Fruit fly (Drosophila melanogaster) whole organism, embryonic: Measurements from ENCODE around the gene Gr93d.

Source experiments
- ATbp ChIP-seq: fragments of 200-800 bp; sonication (Bioruptor generic); optimal IDR thresholded peaks from 2 replicates; lab custom pipeline; 2017; ENCODE audit warnings: missing biosample characterization, mild to moderate bottlenecking, missing genetic modification characterization, missing genetic modification reagents
- Ada2b ChIP-seq: fragments of 200-800 bp; sonication (Bioruptor generic); IDR thresholded peaks from 2 replicates; pipeline ENCODE4 v1.3.6; 2022; ENCODE audit warnings: missing biosample characterization, missing genetic modification characterization
- Antp ChIP-seq: fragments of 200-800 bp; sonication (Bioruptor generic); optimal IDR thresholded peaks from 3 replicates; lab custom pipeline; 2016; ENCODE audit warnings: missing biosample characterization, missing genetic modification characterization
- Bteb2 ChIP-seq: fragments of 200-800 bp; sonication (Bioruptor generic); optimal IDR thresholded peaks from 2 replicates; lab custom pipeline; 2016; ENCODE audit warnings: missing biosample characterization, missing genetic modification characterization
- CG10565 ChIP-seq: fragments of 200-800 bp; sonication (Bioruptor generic); optimal IDR thresholded peaks from 3 replicates; lab custom pipeline; 2016; ENCODE audit warnings: missing biosample characterization, mild to moderate bottlenecking, missing genetic modification characterization
- CG11398 ChIP-seq: fragments of 200-800 bp; sonication (Bioruptor generic); optimal IDR thresholded peaks from 2 replicates; lab custom pipeline; 2016; ENCODE audit warnings: missing biosample characterization, missing genetic modification characterization
- CG11696 ChIP-seq: fragments of 200-800 bp; sonication (Bioruptor generic); IDR thresholded peaks from 2 replicates; pipeline ENCODE4 v1.3.6; 2022; ENCODE audit warnings: missing biosample characterization, missing genetic modification characterization
- CG12659 ChIP-seq: fragments of 200-800 bp; sonication (Bioruptor generic); optimal IDR thresholded peaks from 3 replicates; lab custom pipeline; 2017; ENCODE audit warnings: mild to moderate bottlenecking, missing biosample characterization, missing genetic modification reagents, missing genetic modification characterization
- CG13287 ChIP-seq: fragments of 200-800 bp; sonication (Bioruptor generic); IDR thresholded peaks from 2 replicates; pipeline ENCODE4 v1.3.6; 2022; ENCODE audit warnings: missing biosample characterization, missing genetic modification characterization; ENCODE audit not compliant: partially characterized antibody
- CG14050 ChIP-seq: fragments of 200-800 bp; sonication (Bioruptor generic); IDR thresholded peaks from 3 replicates; pipeline ENCODE4 v1.3.6; 2022; ENCODE audit warnings: missing biosample characterization, missing genetic modification characterization
- CG15269 ChIP-seq: fragments of 200-800 bp; sonication (Bioruptor generic); optimal IDR thresholded peaks from 2 replicates; lab custom pipeline; 2018; ENCODE audit warnings: missing biosample characterization, mild to moderate bottlenecking, missing genetic modification characterization, moderate library complexity
- CG1529 ChIP-seq: fragments of 200-800 bp; sonication (Bioruptor generic); optimal IDR thresholded peaks from 3 replicates; lab custom pipeline; 2018; ENCODE audit warnings: missing biosample characterization, missing genetic modification characterization
- CG15696 ChIP-seq: fragments of 200-800 bp; sonication (Bioruptor generic); optimal IDR thresholded peaks from 2 replicates; lab custom pipeline; 2019; ENCODE audit warnings: missing biosample characterization, mild to moderate bottlenecking, missing genetic modification characterization, moderate library complexity
- CG18619 ChIP-seq: fragments of 200-800 bp; sonication (Bioruptor generic); optimal IDR thresholded peaks from 3 replicates; lab custom pipeline; 2017; ENCODE audit warnings: missing biosample characterization, mild to moderate bottlenecking, missing genetic modification characterization
- CG2199 ChIP-seq: fragments of 200-800 bp; sonication (Bioruptor generic); IDR thresholded peaks from 3 replicates; pipeline ENCODE4 v1.3.6; 2022; ENCODE audit warnings: missing biosample characterization, missing genetic modification characterization
- CG31365 ChIP-seq: fragments of 200-800 bp; sonication (Bioruptor generic); optimal IDR thresholded peaks from 2 replicates; lab custom pipeline; 2018; ENCODE audit warnings: missing biosample characterization, mild to moderate bottlenecking, missing genetic modification characterization
- CG42726 ChIP-seq: fragments of 200-800 bp; sonication (Bioruptor generic); IDR thresholded peaks from 2 replicates; pipeline ENCODE4 v1.3.6; 2022; ENCODE audit warnings: missing biosample characterization, missing genetic modification characterization; ENCODE audit not compliant: partially characterized antibody
- CG4360 ChIP-seq: fragments of 200-800 bp; sonication (Bioruptor generic); IDR thresholded peaks from 2 replicates; pipeline ENCODE4 v1.3.6; 2022; ENCODE audit warnings: missing biosample characterization, missing genetic modification characterization
- CG6791 ChIP-seq: fragments of 200-800 bp; sonication (Bioruptor generic); IDR thresholded peaks from 3 replicates; pipeline ENCODE4 v1.3.6; 2022; ENCODE audit warnings: missing biosample characterization, missing genetic modification characterization; ENCODE audit not compliant: partially characterized antibody
- CG7357 ChIP-seq: fragments of 200-800 bp; sonication (Bioruptor generic); IDR thresholded peaks from 3 replicates; pipeline ENCODE4 v1.3.6; 2022; ENCODE audit warnings: missing biosample characterization, missing genetic modification characterization
- CG8089 ChIP-seq: fragments of 200-800 bp; sonication (Bioruptor generic); optimal IDR thresholded peaks from 3 replicates; lab custom pipeline; 2016; ENCODE audit warnings: missing biosample characterization, missing genetic modification characterization
- CG9727 ChIP-seq: fragments of 200-800 bp; sonication (Bioruptor generic); optimal IDR thresholded peaks from 3 replicates; lab custom pipeline; 2017; ENCODE audit warnings: missing biosample characterization, mild to moderate bottlenecking, missing genetic modification characterization
- CG9797 ChIP-seq: fragments of 200-800 bp; sonication (Bioruptor generic); optimal IDR thresholded peaks from 3 replicates; lab custom pipeline; 2018; ENCODE audit warnings: missing biosample characterization, mild to moderate bottlenecking, missing genetic modification characterization
- CHES-1-like ChIP-seq: fragments of 200-800 bp; sonication (Bioruptor generic); optimal IDR thresholded peaks from 2 replicates; lab custom pipeline; 2016; ENCODE audit warnings: missing biosample characterization, missing genetic modification characterization
- Deaf1 ChIP-seq: fragments of 200-800 bp; optimal IDR thresholded peaks from 3 replicates; lab custom pipeline; 2019; ENCODE audit warnings: missing biosample characterization, mild to moderate bottlenecking, missing genetic modification characterization, moderate library complexity
- Doc3 ChIP-seq: fragments of 200-800 bp; sonication (Bioruptor generic); IDR thresholded peaks from 3 replicates; pipeline ENCODE4 v1.3.6; 2022; ENCODE audit warnings: missing biosample characterization, missing genetic modification characterization; ENCODE audit not compliant: partially characterized antibody
- Fer1 ChIP-seq: fragments of 200-800 bp; sonication (Bioruptor generic); optimal IDR thresholded peaks from 2 replicates; lab custom pipeline; 2017; ENCODE audit warnings: missing biosample characterization, mild to moderate bottlenecking, missing genetic modification characterization
- Fer3 ChIP-seq: fragments of 200-800 bp; sonication (Bioruptor generic); optimal IDR thresholded peaks from 2 replicates; lab custom pipeline; 2018; ENCODE audit warnings: missing biosample characterization, mild to moderate bottlenecking, missing genetic modification characterization, moderate library complexity
- Hsf ChIP-seq: fragments of 200-800 bp; sonication (Bioruptor generic); optimal IDR thresholded peaks from 3 replicates; lab custom pipeline; 2016; ENCODE audit warnings: missing biosample characterization, missing genetic modification characterization
- Lhr ChIP-seq: fragments of 200-800 bp; sonication (Bioruptor generic); optimal IDR thresholded peaks from 3 replicates; lab custom pipeline; 2017; ENCODE audit warnings: mild to moderate bottlenecking, missing biosample characterization, missing genetic modification reagents, missing genetic modification characterization
- Ptx1 ChIP-seq: fragments of 200-800 bp; sonication (Bioruptor generic); IDR thresholded peaks from 2 replicates; pipeline ENCODE4 v1.3.6; 2022; ENCODE audit warnings: missing biosample characterization, missing genetic modification characterization
- Scr ChIP-seq: fragments of 200-800 bp; sonication (Bioruptor generic); IDR thresholded peaks from 2 replicates; pipeline ENCODE4 v1.3.6; 2022; ENCODE audit warnings: missing biosample characterization, missing genetic modification characterization; ENCODE audit not compliant: partially characterized antibody
- Six4 ChIP-seq: fragments of 200-800 bp; sonication (Bioruptor generic); optimal IDR thresholded peaks from 2 replicates; lab custom pipeline; 2016; ENCODE audit warnings: missing biosample characterization, missing genetic modification characterization
- TFAM ChIP-seq: fragments of 200-800 bp; sonication (Bioruptor generic); optimal IDR thresholded peaks from 2 replicates; lab custom pipeline; 2017; ENCODE audit warnings: missing biosample characterization, missing genetic modification characterization, inconsistent platforms
- ase ChIP-seq: fragments of 200-800 bp; sonication (Bioruptor generic); IDR thresholded peaks from 3 replicates; pipeline ENCODE4 v1.3.6; 2022; ENCODE audit warnings: missing biosample characterization, missing genetic modification characterization
- bcd ChIP-seq: fragments of 200-800 bp; sonication (Bioruptor generic); optimal IDR thresholded peaks from 2 replicates; lab custom pipeline; 2017; ENCODE audit warnings: missing biosample characterization, mild to moderate bottlenecking, missing genetic modification characterization
- chinmo ChIP-seq: fragments of 200-800 bp; sonication (Bioruptor generic); IDR thresholded peaks from 4 replicates; pipeline ENCODE4 v1.3.6; 2022; ENCODE audit warnings: missing biosample characterization, missing genetic modification characterization; ENCODE audit not compliant: partially characterized antibody
- dati ChIP-seq: fragments of 200-800 bp; sonication (Bioruptor generic); IDR thresholded peaks from 2 replicates; pipeline ENCODE4 v1.3.6; 2022; ENCODE audit warnings: missing biosample characterization, missing genetic modification characterization
- dm ChIP-seq: fragments of 200-800 bp; sonication (Bioruptor generic); optimal IDR thresholded peaks from 3 replicates; lab custom pipeline; 2016; ENCODE audit warnings: missing biosample characterization, missing genetic modification characterization
- dmrt11E ChIP-seq: fragments of 200-800 bp; sonication (Bioruptor generic); optimal IDR thresholded peaks from 3 replicates; lab custom pipeline; 2018; ENCODE audit warnings: missing biosample characterization, mild to moderate bottlenecking, missing genetic modification characterization, moderate library complexity
- dmrt99B ChIP-seq: fragments of 200-800 bp; sonication (Bioruptor generic); optimal IDR thresholded peaks from 2 replicates; lab custom pipeline; 2018; ENCODE audit warnings: missing biosample characterization, mild to moderate bottlenecking, missing genetic modification characterization, moderate library complexity
- fd102C ChIP-seq: fragments of 200-800 bp; sonication (Bioruptor generic); optimal IDR thresholded peaks from 2 replicates; lab custom pipeline; 2018; ENCODE audit warnings: missing biosample characterization, mild to moderate bottlenecking, missing genetic modification characterization, moderate library complexity
- fru ChIP-seq: fragments of >200 bp; optimal IDR thresholded peaks from 2 replicates; lab custom pipeline; 2017
- gcm ChIP-seq: fragments of 200-800 bp; sonication (Bioruptor generic); optimal IDR thresholded peaks from 2 replicates; lab custom pipeline; 2019; ENCODE audit warnings: missing biosample characterization, mild to moderate bottlenecking, missing genetic modification characterization, moderate library complexity
- gsb-n ChIP-seq: fragments of 200-800 bp; sonication (Bioruptor generic); optimal IDR thresholded peaks from 3 replicates; lab custom pipeline; 2018; ENCODE audit warnings: missing biosample characterization, mild to moderate bottlenecking, missing genetic modification characterization
- h ChIP-seq: fragments of >200 bp; optimal IDR thresholded peaks from 2 replicates; lab custom pipeline; 2017
- jumu ChIP-seq: fragments of 200-800 bp; sonication (Bioruptor generic); optimal IDR thresholded peaks from 3 replicates; lab custom pipeline; 2016; ENCODE audit warnings: missing biosample characterization, missing genetic modification characterization
- tx ChIP-seq: fragments of 200-800 bp; sonication (Bioruptor generic); optimal IDR thresholded peaks from 2 replicates; lab custom pipeline; 2016; ENCODE audit warnings: missing biosample characterization, missing genetic modification characterization
- unpg ChIP-seq: fragments of 200-800 bp; sonication (Bioruptor generic); optimal IDR thresholded peaks from 3 replicates; lab custom pipeline; 2018; ENCODE audit warnings: missing biosample characterization, mild to moderate bottlenecking, missing genetic modification characterization, moderate library complexity
- wor ChIP-seq: fragments of 200-800 bp; sonication (Bioruptor generic); IDR thresholded peaks from 2 replicates; pipeline ENCODE4 v1.3.6; 2022; ENCODE audit warnings: missing biosample characterization, missing genetic modification characterization
- zf30C ChIP-seq: fragments of 200-800 bp; sonication (Bioruptor generic); optimal IDR thresholded peaks from 3 replicates; lab custom pipeline; 2018; ENCODE audit warnings: missing biosample characterization, mild to moderate bottlenecking, missing genetic modification characterization

The Gr93d gene

dm6 chr3R:21828040-21828526, 18.4 kb downstream of the Gr93d start (continued):
- TF ChIP-seq Fer1 (GFP tag; lab: Kevin White, UChicago), result no peak
- TF ChIP-seq CG7357 (GFP tag; lab: Robert Waterston, UW), result peak; percentile 48; the same call in 1 of the 3 replicates
- peak; percentile 79 for TF ChIP-seq jumu (GFP tag; lab: Kevin White, UChicago)
- TF ChIP-seq Antp (GFP tag; lab: Kevin White, UChicago), result peak; percentile 5
- peak; percentile 10 for TF ChIP-seq Deaf1 (tag; lab: Kevin White, UChicago)
- no peak for TF ChIP-seq fd102C (GFP tag; lab: Kevin White, UChicago)
- peak; percentile 55 for TF ChIP-seq CG18619 (GFP tag; lab: Kevin White, UChicago)
- peak; percentile 37 for TF ChIP-seq CG10565 (GFP tag; lab: Kevin White, UChicago)
- no peak for TF ChIP-seq Doc3 (GFP tag; lab: Robert Waterston, UW)
- peak; percentile 7 for TF ChIP-seq CG31365 (tag; lab: Kevin White, UChicago)
- TF ChIP-seq gsb-n (tag; lab: Kevin White, UChicago), result peak; percentile 84
- peak; percentile 76 for TF ChIP-seq CG11398
- TF ChIP-seq Lhr (GFP tag; lab: Kevin White, UChicago), result peak; percentile 72
- peak; percentile 37; the same call in 1 of the 2 replicates for TF ChIP-seq CG11696
- TF ChIP-seq CG42726 (GFP tag; lab: Robert Waterston, UW), result no peak
- peak; percentile 76 for TF ChIP-seq unpg (GFP tag; lab: Kevin White, UChicago)
- TF ChIP-seq fru (lab: Kevin White, UChicago), result no peak
- peak; percentile 47 for TF ChIP-seq dm (GFP tag; lab: Kevin White, UChicago)
- TF ChIP-seq dmrt11E (tag; lab: Kevin White, UChicago), result peak; percentile 95
- TF ChIP-seq CG15696 (tag; lab: Kevin White, UChicago), result peak; percentile 63
- TF ChIP-seq gcm (GFP tag; lab: Kevin White, UChicago), result peak; percentile 65
- TF ChIP-seq zf30C (GFP tag; lab: Kevin White, UChicago), result no peak
- peak; percentile 26 for TF ChIP-seq CG12659 (GFP tag; lab: Kevin White, UChicago)
- peak; percentile 82 for TF ChIP-seq Hsf (GFP tag; lab: Kevin White, UChicago)
- no peak; the same call in 1 of the 2 replicates for TF ChIP-seq dati (GFP tag; lab: Robert Waterston, UW)
- TF ChIP-seq CG2199 (GFP tag; lab: Robert Waterston, UW), result no peak
- no peak for TF ChIP-seq Scr (GFP tag; lab: Robert Waterston, UW)
- TF ChIP-seq wor, result peak; percentile 83
- TF ChIP-seq CG8089 (GFP tag; lab: Kevin White, UChicago), result peak; percentile 77
- no peak for TF ChIP-seq CG14050 (GFP tag; lab: Robert Waterston, UW)
- peak; percentile 17 for TF ChIP-seq bcd (GFP tag; lab: Kevin White, UChicago)
- peak; percentile 50 for TF ChIP-seq Six4 (GFP tag; lab: Kevin White, UChicago)
- TF ChIP-seq Ada2b (GFP tag; lab: Robert Waterston, UW), result peak; percentile 41
- no peak for TF ChIP-seq h
- no peak for TF ChIP-seq TFAM (GFP tag; lab: Kevin White, UChicago)
- no peak for TF ChIP-seq chinmo (GFP tag; lab: Robert Waterston, UW)
- TF ChIP-seq CG9797, result no peak
- TF ChIP-seq ase (GFP tag; lab: Robert Waterston, UW), result peak; percentile 23; the same call in 1 of the 3 replicates
- peak; percentile 44 for TF ChIP-seq CG15269 (tag; lab: Kevin White, UChicago)
- TF ChIP-seq CG6791 (GFP tag; lab: Robert Waterston, UW), result peak; percentile 65
- TF ChIP-seq CG1529 (GFP tag; lab: Kevin White, UChicago), result peak; percentile 76
- peak; percentile 62 for TF ChIP-seq dmrt99B (tag; lab: Kevin White, UChicago)
- TF ChIP-seq ATbp, result peak; percentile 74
- no peak for TF ChIP-seq CG13287 (GFP tag; lab: Robert Waterston, UW)
- TF ChIP-seq tx (GFP tag; lab: Kevin White, UChicago), result peak; percentile 80
- peak; percentile 70 for TF ChIP-seq CG9727 (GFP tag; lab: Kevin White, UChicago)
- TF ChIP-seq CHES-1-like (GFP tag; lab: Kevin White, UChicago), result peak; percentile 55
- TF ChIP-seq CG4360, result peak; percentile 40
- TF ChIP-seq Ptx1 (GFP tag; lab: Robert Waterston, UW), result peak; percentile 82
- TF ChIP-seq Fer3 (tag; lab: Kevin White, UChicago), result peak; percentile 6
- no peak for TF ChIP-seq Bteb2 (GFP tag; lab: Kevin White, UChicago)
